Worm (Caenorhabditis elegans) whole organism, late embryonic: Measurements from ENCODE around the gene sre-26.

ENCODE experiments used
- ceh-19 ChIP-seq: fragments of 200-800 bp; sonication (Bioruptor generic); optimal IDR thresholded peaks from 2 replicates; lab custom pipeline; 2018; ENCODE audit warnings: mild to moderate bottlenecking, missing genetic modification characterization, missing compliant biosample characterization
- ceh-24 ChIP-seq: sonication (generic microtip); optimal IDR thresholded peaks from 2 replicates; lab custom pipeline; 2016; ENCODE audit warnings: mild to moderate bottlenecking, missing genetic modification characterization, missing compliant biosample characterization
- ceh-9 ChIP-seq: sonication (generic microtip); optimal IDR thresholded peaks from 2 replicates; lab custom pipeline; 2016; ENCODE audit warnings: mild to moderate bottlenecking, missing genetic modification characterization, inconsistent platforms, missing compliant biosample characterization
- fax-1 ChIP-seq: sonication (generic microtip); optimal IDR thresholded peaks from 2 replicates; lab custom pipeline; 2016; ENCODE audit warnings: missing genotype, missing genetic modification characterization, missing compliant biosample characterization
- fkh-10 ChIP-seq: fragments of 150-350 bp; optimal IDR thresholded peaks from 2 replicates; lab custom pipeline; 2014; ENCODE audit warnings: missing biosample characterization, missing genetic modification reagents, missing genetic modification characterization
- gmeb-2 ChIP-seq: sonication (generic microtip); optimal IDR thresholded peaks from 2 replicates; lab custom pipeline; 2016; ENCODE audit warnings: missing genetic modification characterization, inconsistent platforms, missing compliant biosample characterization
- pax-1 ChIP-seq: fragments of 150-350 bp; optimal IDR thresholded peaks from 2 replicates; lab custom pipeline; 2014; ENCODE audit warnings: missing biosample characterization, missing genetic modification characterization
- pha-4 ChIP-seq: fragments of 150-350 bp; optimal IDR thresholded peaks from 2 replicates; lab custom pipeline; 2018; ENCODE audit warnings: missing biosample characterization, missing genetic modification reagents, missing genetic modification characterization
- pqm-1 ChIP-seq: sonication (generic microtip); optimal IDR thresholded peaks from 2 replicates; lab custom pipeline; 2016; ENCODE audit warnings: missing genetic modification characterization, missing compliant biosample characterization
- unc-86 ChIP-seq: sonication (generic microtip); optimal IDR thresholded peaks from 2 replicates; lab custom pipeline; 2016; ENCODE audit warnings: missing genetic modification characterization, missing compliant biosample characterization

DNA sequence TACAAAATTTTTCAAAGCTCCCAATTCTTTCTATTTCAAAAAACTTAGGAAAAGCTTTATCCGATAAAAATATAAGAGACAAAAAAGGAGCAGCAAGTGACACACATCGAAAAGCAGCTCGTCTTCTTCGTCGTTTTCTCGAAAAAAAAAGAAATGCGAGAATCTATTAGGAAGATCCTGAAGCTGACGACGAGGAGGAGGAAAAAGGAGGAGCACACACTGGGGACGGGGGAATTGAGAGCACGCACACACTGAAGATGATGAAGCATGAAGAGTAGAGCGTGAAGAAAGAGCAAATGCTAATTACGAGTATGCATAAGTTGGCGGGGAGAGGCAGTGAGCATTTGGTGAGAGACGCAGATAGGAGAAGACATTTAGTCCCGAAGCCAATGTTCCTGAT is 46.5 kb downstream of the sre-26 start:
- TF ChIP-seq fax-1 (no peak), fkh-10 (GFP tag; lab: Kevin White, UChicago) (no peak), ceh-19 (GFP tag; lab: Kevin White, UChicago) (no peak), pax-1 (tag; lab: Kevin White, UChicago) (no peak), gmeb-2 (tag; lab: Kevin White, UChicago) (no peak), unc-86 (tag; lab: Kevin White, UChicago) (no peak), pha-4 (tag; lab: Kevin White, UChicago) (no peak), ceh-9 (no peak), pqm-1 (tag; lab: Kevin White, UChicago) (no peak), ceh-24 (tag; lab: Kevin White, UChicago) (no peak)
